Worm (Caenorhabditis elegans) whole organism, mixed stage, embryonic: ENCODE measurements around the gene C27D6.3.

Experiments
- M03D4.4 ChIP-seq: sonication (generic microtip); optimal IDR thresholded peaks from 2 replicates; lab custom pipeline; 2017; ENCODE audit warnings: mild to moderate bottlenecking, missing genetic modification characterization, missing compliant biosample characterization
- blmp-1 ChIP-seq: fragments of 150-350 bp; optimal IDR thresholded peaks from 2 replicates; lab custom pipeline; 2014; ENCODE audit warnings: missing biosample characterization, missing genetic modification characterization
- ceh-39 ChIP-seq: fragments of 150-350 bp; optimal IDR thresholded peaks from 2 replicates; lab custom pipeline; 2014; ENCODE audit warnings: missing biosample characterization, missing genetic modification characterization
- ceh-83 ChIP-seq: fragments of 200-800 bp; sonication (Bioruptor generic); optimal IDR thresholded peaks from 2 replicates; lab custom pipeline; 2018; ENCODE audit warnings: mild to moderate bottlenecking, missing genetic modification characterization, missing compliant biosample characterization
- ces-1 ChIP-seq: fragments of 150-350 bp; optimal IDR thresholded peaks from 2 replicates; lab custom pipeline; 2014; ENCODE audit warnings: missing biosample characterization, missing genetic modification reagents, missing genetic modification characterization
- cnd-1 ChIP-seq: fragments of 200-800 bp; sonication (Bioruptor generic); optimal IDR thresholded peaks from 2 replicates; lab custom pipeline; 2018; ENCODE audit warnings: mild to moderate bottlenecking, missing genetic modification characterization, missing compliant biosample characterization
- drap-1 ChIP-seq: fragments of 200-800 bp; sonication (Bioruptor generic); optimal IDR thresholded peaks from 3 replicates; lab custom pipeline; 2018; ENCODE audit warnings: mild to moderate bottlenecking, missing genetic modification characterization, missing compliant biosample characterization
- elt-1 ChIP-seq: sonication (generic microtip); optimal IDR thresholded peaks from 2 replicates; lab custom pipeline; 2017; ENCODE audit warnings: missing genetic modification characterization, mild to moderate bottlenecking, missing compliant biosample characterization, antibody characterized with exemption, moderate library complexity, borderline replicate concordance; ENCODE audit not compliant: insufficient read depth
- elt-3 ChIP-seq: fragments of 150-350 bp; optimal IDR thresholded peaks from 2 replicates; lab custom pipeline; 2014; ENCODE audit warnings: missing biosample characterization, missing genetic modification characterization
- flh-1 ChIP-seq: fragments of 200-800 bp; sonication (Bioruptor generic); optimal IDR thresholded peaks from 2 replicates; lab custom pipeline; 2018; ENCODE audit warnings: mild to moderate bottlenecking, missing genetic modification characterization, moderate library complexity, missing compliant biosample characterization
- hlh-1 ChIP-seq: fragments of 150-350 bp; optimal IDR thresholded peaks from 2 replicates; lab custom pipeline; 2014; ENCODE audit warnings: missing biosample characterization, missing genetic modification reagents, missing genetic modification characterization
- lin-13 ChIP-seq: fragments of 150-350 bp; optimal IDR thresholded peaks from 2 replicates; lab custom pipeline; 2014; ENCODE audit warnings: missing biosample characterization, missing genetic modification characterization
- lsy-2 ChIP-seq: fragments of 150-350 bp; optimal IDR thresholded peaks from 2 replicates; lab custom pipeline; 2014; ENCODE audit warnings: missing biosample characterization, missing genetic modification characterization
- mab-5 ChIP-seq: fragments of 150-350 bp; optimal IDR thresholded peaks from 2 replicates; lab custom pipeline; 2014; ENCODE audit warnings: missing biosample characterization, missing genetic modification characterization
- mep-1 ChIP-seq: fragments of 150-350 bp; optimal IDR thresholded peaks from 2 replicates; lab custom pipeline; 2017; ENCODE audit warnings: missing biosample characterization, missing genetic modification reagents, missing genetic modification characterization, inconsistent platforms
- mls-2 ChIP-seq: sonication (generic microtip); optimal IDR thresholded peaks from 2 replicates; lab custom pipeline; 2016; ENCODE audit warnings: mild to moderate bottlenecking, missing genetic modification characterization, moderate library complexity, missing compliant biosample characterization
- nhr-12 ChIP-seq: fragments of 150-350 bp; optimal IDR thresholded peaks from 2 replicates; lab custom pipeline; 2014; ENCODE audit warnings: missing biosample characterization, missing genetic modification characterization
- nhr-2 ChIP-seq: fragments of 150-350 bp; optimal IDR thresholded peaks from 2 replicates; lab custom pipeline; 2014; ENCODE audit warnings: missing biosample characterization, missing genetic modification characterization
- nhr-28 ChIP-seq: fragments of 150-350 bp; optimal IDR thresholded peaks from 2 replicates; lab custom pipeline; 2014; ENCODE audit warnings: missing biosample characterization, missing genetic modification characterization
- nhr-76 ChIP-seq: sonication (generic microtip); optimal IDR thresholded peaks from 2 replicates; lab custom pipeline; 2017; ENCODE audit warnings: missing biosample characterization, missing genetic modification characterization
- pha-4 ChIP-seq: fragments of 150-350 bp; optimal IDR thresholded peaks from 2 replicates; lab custom pipeline; 2018; ENCODE audit warnings: missing biosample characterization, missing genetic modification reagents, missing genetic modification characterization
- snpc-4 ChIP-seq: fragments of 150-350 bp; optimal IDR thresholded peaks from 2 replicates; lab custom pipeline; 2014; ENCODE audit warnings: missing biosample characterization, missing genetic modification characterization
- sptf-1 ChIP-seq: sonication (generic microtip); optimal IDR thresholded peaks from 2 replicates; lab custom pipeline; 2017; ENCODE audit warnings: mild to moderate bottlenecking, missing genetic modification characterization, moderate library complexity, missing compliant biosample characterization
- tbx-8 ChIP-seq: fragments of 200-800 bp; sonication (Bioruptor generic); optimal IDR thresholded peaks from 2 replicates; lab custom pipeline; 2018; ENCODE audit warnings: mild to moderate bottlenecking, missing genetic modification characterization, moderate library complexity, missing compliant biosample characterization
- unc-120 ChIP-seq: sonication (generic microtip); optimal IDR thresholded peaks from 2 replicates; lab custom pipeline; 2017; ENCODE audit warnings: missing genetic modification characterization, missing compliant biosample characterization; ENCODE audit not compliant: poor library complexity, severe bottlenecking
- unc-62 ChIP-seq: fragments of 150-350 bp; optimal IDR thresholded peaks from 2 replicates; lab custom pipeline; 2014; ENCODE audit warnings: missing biosample characterization, missing genetic modification reagents, missing genetic modification characterization
- ztf-11 ChIP-seq: fragments of 150-350 bp; optimal IDR thresholded peaks from 2 replicates; lab custom pipeline; 2014; ENCODE audit warnings: missing biosample characterization, missing genetic modification characterization

The C27D6.3 gene

DNA sequence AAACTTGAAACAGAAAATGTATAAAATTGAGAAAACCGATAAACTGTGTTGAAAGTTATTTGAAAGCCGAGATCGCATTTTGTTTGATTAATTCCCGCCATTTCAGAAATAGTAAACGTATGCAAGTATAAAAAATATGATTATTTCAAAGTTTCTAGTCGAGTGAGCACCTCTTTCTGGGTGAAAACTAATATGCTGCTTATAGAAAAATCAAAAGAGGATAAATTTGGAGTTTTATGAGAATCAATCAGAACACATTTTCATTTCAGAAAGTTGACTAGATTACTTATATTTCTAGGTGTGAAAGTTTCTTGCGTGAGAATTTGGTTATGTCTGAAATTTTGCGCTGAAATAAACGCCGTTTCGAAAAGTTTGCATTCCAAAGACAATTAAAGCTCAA lies 16.7 kb downstream of the C27D6.3 start, which contains the start of gene srb-13:
Gene srb-13, minus strand, starts transcription at position 101 of the 400 bp plus-strand sequence.
- TF ChIP-seq lin-13: no peak
- TF ChIP-seq flh-1 (GFP tag; lab: Kevin White, UChicago): no peak

DNA sequence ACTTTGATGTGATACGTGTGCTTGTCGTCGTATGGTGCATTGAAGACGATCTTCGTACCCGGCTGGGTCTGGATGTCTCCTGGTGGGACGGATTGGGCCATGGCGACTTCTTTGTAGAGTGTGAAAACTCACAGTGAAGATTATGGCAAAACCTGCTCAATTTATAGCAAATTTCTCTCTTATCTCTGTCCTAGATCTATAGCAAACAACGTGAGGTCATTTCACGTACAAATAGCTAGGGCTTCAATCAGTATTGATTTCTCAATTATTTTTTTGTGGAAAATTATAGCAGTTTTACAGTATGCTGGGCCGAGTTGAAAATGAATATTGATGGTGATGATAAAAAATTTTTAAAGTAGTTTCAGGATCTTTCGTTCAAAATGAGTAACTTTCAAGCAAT lies 17.3 kb downstream of the C27D6.3 start, which contains the start of gene msp-45:
Gene msp-45, minus strand, starts transcription at position 101 of the 400 bp plus-strand sequence.
- no peak for TF ChIP-seq elt-1 (tag; lab: Kevin White, UChicago)
- TF ChIP-seq nhr-76 (tag; lab: Kevin White, UChicago): no peak
- no peak for TF ChIP-seq nhr-2 (tag; lab: Kevin White, UChicago)
- TF ChIP-seq hlh-1 (tag; lab: Kevin White, UChicago): no peak
- TF ChIP-seq ceh-39 (tag; lab: Kevin White, UChicago): no peak

DNA sequence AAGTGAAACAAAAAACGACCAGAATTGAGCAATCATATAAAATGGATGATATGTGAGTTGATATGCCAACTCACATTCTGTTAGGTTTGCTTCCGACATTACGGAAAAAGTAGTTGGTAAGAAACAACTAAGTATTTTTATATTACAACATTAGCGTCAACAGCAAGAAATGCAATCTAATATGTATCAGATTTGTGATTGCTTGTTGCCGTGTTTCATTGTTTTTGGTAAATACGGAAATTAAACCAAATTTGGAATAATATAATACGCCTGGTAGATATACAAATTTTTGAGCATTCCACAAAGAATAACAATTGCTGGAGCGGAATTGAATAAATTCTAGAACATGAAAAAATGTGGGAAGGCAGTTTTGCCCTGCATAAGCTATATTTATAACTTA lies 19.7 kb downstream of the C27D6.3 start, which contains the start of gene srb-12:
Gene srb-12, minus strand, starts transcription at position 101 of the 400 bp plus-strand sequence.
- TF ChIP-seq unc-120 (tag; lab: Kevin White, UChicago) (no peak), mep-1 (tag; lab: Kevin White, UChicago) (no peak)

DNA sequence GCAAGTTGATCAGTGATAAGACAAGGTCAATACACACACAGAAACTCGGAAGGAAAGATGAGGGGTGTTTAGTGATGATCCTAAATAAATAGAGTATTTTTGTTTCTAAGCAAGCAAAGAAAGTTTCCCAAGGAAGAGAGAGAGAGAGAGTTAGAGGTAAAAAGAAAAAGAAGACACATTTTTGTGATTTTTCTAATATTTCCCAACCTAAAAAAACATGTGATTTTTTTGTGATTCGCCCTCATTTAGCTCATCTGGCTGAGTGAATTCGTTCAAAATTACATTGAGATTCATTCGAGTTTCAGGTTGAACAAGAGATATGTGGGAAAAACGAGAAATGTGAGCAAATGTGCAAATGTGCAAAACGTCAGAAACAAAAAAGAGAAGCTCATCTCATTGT lies 23.4 kb downstream of the C27D6.3 start, which contains the start of gene srb-16:
Gene srb-16, minus strand, starts transcription at position 101 of the 400 bp plus-strand sequence.
- TF ChIP-seq pha-4 (tag; lab: Kevin White, UChicago) (no peak), unc-62 (no peak), elt-3 (tag; lab: Kevin White, UChicago) (no peak), ces-1 (no peak), drap-1 (GFP tag; lab: Kevin White, UChicago) (no peak), sptf-1 (tag; lab: Kevin White, UChicago) (no peak), ceh-83 (no peak), nhr-2 (tag; lab: Kevin White, UChicago) (no peak)
- TF ChIP-seq, all 35 proteins: peak for 0

DNA sequence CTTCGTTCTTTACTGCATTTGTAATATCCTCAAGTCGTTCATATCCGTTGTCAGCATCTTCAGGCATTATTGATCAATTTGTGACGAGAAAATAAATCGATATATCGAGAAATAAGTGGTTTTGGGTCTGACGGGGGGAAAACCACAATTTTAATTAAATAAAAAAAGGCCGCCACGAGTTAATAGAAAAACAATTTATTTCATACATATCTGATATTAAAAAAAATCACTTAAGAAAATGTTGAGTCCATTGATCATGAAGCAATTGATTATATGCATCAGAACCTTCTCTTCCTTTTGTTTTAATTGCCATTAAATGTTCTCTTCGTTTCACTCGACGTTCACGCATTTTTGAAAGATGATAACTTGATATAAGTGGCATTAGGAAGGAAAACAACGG lies 25.9 kb downstream of the C27D6.3 start, which contains the start of gene F58A6.5:
Gene F58A6.5, minus strand, starts transcription at position 101 of the 400 bp plus-strand sequence.
- TF ChIP-seq flh-1 (GFP tag; lab: Kevin White, UChicago) (no peak), ceh-83 (no peak), drap-1 (GFP tag; lab: Kevin White, UChicago) (no peak)
- TF ChIP-seq, all 35 proteins: peak for 0

DNA sequence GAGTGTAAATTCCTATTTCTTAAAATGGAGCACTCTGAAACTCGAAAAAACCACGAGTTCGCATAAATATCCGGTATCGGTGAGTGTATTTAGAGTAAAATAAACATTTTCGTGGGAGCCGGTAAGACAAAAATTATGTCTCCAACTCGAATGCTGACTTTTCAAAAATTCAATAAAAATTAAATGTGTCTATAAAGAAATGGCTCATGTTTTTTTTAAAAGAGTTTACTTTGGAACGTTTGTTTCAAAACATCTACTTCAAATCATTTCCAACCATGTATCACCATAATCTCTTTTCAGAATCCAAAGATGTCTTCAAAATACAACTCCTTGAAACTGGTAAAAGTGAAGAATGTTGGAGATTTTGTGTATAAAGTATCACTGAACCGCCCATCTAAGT lies 31.7 kb downstream of the C27D6.3 start, which contains the start of gene F58A6.1:
Gene F58A6.1, plus strand, starts transcription at position 301 of the 400 bp plus-strand sequence.
- TF ChIP-seq ceh-39 (tag; lab: Kevin White, UChicago): no peak
- TF ChIP-seq lin-13: no peak
- TF ChIP-seq pha-4 (tag; lab: Kevin White, UChicago): no peak
- TF ChIP-seq elt-3 (tag; lab: Kevin White, UChicago): no peak
- TF ChIP-seq sptf-1 (tag; lab: Kevin White, UChicago): no peak
- no peak for TF ChIP-seq drap-1 (GFP tag; lab: Kevin White, UChicago)
- TF ChIP-seq blmp-1: no peak
- TF ChIP-seq flh-1 (GFP tag; lab: Kevin White, UChicago): no peak
- TF ChIP-seq nhr-76 (tag; lab: Kevin White, UChicago): no peak

DNA sequence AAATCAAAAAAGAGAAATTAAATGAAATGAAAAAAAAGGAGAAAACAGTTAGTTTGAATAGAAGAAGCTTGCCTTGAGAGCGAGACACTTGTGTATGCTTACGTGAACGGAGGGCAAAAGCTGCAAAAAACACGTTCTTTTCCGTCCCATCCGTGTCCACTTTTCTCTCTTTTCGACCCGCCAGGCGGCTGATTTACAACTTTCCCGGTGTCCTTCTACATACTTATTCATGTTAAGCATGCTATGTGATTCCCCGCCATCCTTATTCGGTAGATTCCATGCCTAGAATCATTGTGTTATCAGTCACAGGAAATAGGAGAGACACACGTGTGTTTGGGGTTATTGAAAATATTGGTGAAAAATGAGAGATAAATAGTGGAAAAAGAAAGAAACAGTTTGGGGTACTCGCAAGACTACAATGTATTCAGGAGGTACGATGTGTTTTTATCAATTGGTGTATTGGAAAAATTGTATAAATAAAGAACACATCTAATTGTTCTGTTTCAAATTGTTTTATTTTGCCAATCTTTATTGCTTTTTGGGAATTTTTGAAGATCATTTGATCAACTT lies 32.2 kb downstream of the C27D6.3 start, which contains the start of gene nas-29:
Gene nas-29, minus strand, starts transcription at position 92 of the 570 bp plus-strand sequence.
- no peak for TF ChIP-seq pha-4 (tag; lab: Kevin White, UChicago)
- TF ChIP-seq nhr-12: no peak
- no peak for TF ChIP-seq sptf-1 (tag; lab: Kevin White, UChicago)
- no peak for TF ChIP-seq unc-120 (tag; lab: Kevin White, UChicago)
- no peak for TF ChIP-seq tbx-8 (GFP tag; lab: Kevin White, UChicago)
- TF ChIP-seq lsy-2 (tag; lab: Kevin White, UChicago): no peak
- TF ChIP-seq elt-1 (tag; lab: Kevin White, UChicago): no peak
- TF ChIP-seq flh-1 (GFP tag; lab: Kevin White, UChicago): no peak
- TF ChIP-seq blmp-1: no peak
- TF ChIP-seq unc-62: no peak
- TF ChIP-seq ceh-39 (tag; lab: Kevin White, UChicago): no peak

DNA sequence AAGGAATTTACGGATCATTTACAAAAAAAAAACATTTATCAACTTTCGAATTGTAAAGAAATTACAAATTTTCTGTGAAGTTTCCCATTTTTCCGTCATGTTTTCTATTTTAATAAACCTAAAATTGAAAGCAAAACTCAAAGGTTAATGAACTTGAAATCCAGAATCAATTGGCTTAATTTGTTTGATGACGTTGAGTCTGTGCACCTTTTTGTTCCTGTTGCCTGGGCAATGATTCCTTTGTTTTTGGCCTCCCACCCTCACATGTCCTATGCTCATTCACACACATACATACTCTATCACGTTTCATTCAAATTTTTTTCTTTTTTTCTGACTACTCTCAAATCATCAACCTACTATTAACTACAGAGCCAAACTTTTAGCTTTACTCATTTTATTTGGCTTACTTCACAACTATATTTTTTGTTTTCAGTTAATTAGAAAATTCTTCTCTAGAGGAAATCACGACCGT lies 37.9 kb downstream of the C27D6.3 start, which contains the start of gene F58A6.2:
Gene F58A6.2, plus strand, starts transcription at position 422 of the 472 bp plus-strand sequence.
- TF ChIP-seq blmp-1: no peak
- TF ChIP-seq nhr-28: no peak
- no peak for TF ChIP-seq nhr-76 (tag; lab: Kevin White, UChicago)
- TF ChIP-seq cnd-1 (tag; lab: Kevin White, UChicago): no peak
- TF ChIP-seq mab-5: no peak
- no peak for TF ChIP-seq flh-1 (GFP tag; lab: Kevin White, UChicago)
- no peak for TF ChIP-seq unc-120 (tag; lab: Kevin White, UChicago)
- no peak for TF ChIP-seq elt-3 (tag; lab: Kevin White, UChicago)
- no peak for TF ChIP-seq mls-2 (tag; lab: Kevin White, UChicago)
- no peak for TF ChIP-seq nhr-2 (tag; lab: Kevin White, UChicago)
- TF ChIP-seq tbx-8 (GFP tag; lab: Kevin White, UChicago): no peak
- no peak for TF ChIP-seq ztf-11 (tag; lab: Kevin White, UChicago)
- TF ChIP-seq ceh-39 (tag; lab: Kevin White, UChicago): no peak
- TF ChIP-seq M03D4.4 (tag; lab: Kevin White, UChicago): no peak
- no peak for TF ChIP-seq snpc-4 (tag; lab: Kevin White, UChicago)
